Worm (Caenorhabditis elegans): ENCODE results near the gene bus-2.

DNA sequence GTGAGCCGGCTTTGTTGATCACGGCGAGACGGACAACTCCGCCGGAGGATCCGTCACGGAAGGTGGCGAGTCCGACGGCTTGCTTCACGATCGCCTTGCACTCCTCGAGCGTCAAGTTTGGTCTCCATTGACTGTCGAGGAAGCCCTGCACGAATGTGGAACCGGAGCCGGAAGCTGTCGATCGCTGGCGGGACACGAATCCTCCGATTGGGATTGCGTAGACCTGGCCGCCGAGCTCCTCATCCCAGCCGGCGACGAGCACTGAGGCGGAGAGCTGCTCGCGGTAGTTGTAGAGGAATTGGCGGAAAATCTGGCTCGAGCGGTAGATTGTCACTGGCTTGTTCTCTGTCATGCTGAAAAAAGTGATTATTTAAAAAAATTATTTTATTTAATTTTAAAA lies 9.3 kb downstream of the bus-2 start:
- TF ChIP-seq egl-27 (tag; optimal IDR thresholded peaks at IDR 0.05) (no peak), skn-1 (tag; optimal IDR thresholded peaks at IDR 0.05) (no peak), sea-2 (GFP tag; optimal IDR thresholded peaks at IDR 0.05) (no peak), tbx-2 (tag; optimal IDR thresholded peaks at IDR 0.05) (no peak), pqm-1 (tag; optimal IDR thresholded peaks at IDR 0.05) (no peak), egl-5 (tag; optimal IDR thresholded peaks at IDR 0.05) (no peak), ceh-28 (tag; optimal IDR thresholded peaks at IDR 0.05) (no peak), mdl-1 (tag; optimal IDR thresholded peaks at IDR 0.05) (no peak), nhr-12 (tag; optimal IDR thresholded peaks at IDR 0.05) (no peak), aly-2 (tag; optimal IDR thresholded peaks at IDR 0.05) (no peak), fos-1 (tag; optimal IDR thresholded peaks at IDR 0.05) (no peak), unc-39 (tag; optimal IDR thresholded peaks at IDR 0.05) (no peak), pha-4 (tag; optimal IDR thresholded peaks at IDR 0.05) (no peak)
